Fruit fly (Drosophila melanogaster) whole organism, pupa: ENCODE results near the gene bnb.

Experiments used
- CG8301 ChIP-seq: fragments of 200-800 bp; sonication (Bioruptor generic); optimal IDR thresholded peaks from 2 replicates; lab custom pipeline; 2018; ENCODE audit warnings: missing biosample characterization, mild to moderate bottlenecking, missing genetic modification characterization
- CG9948 ChIP-seq: fragments of 200-800 bp; sonication (Bioruptor generic); optimal IDR thresholded peaks from 2 replicates; lab custom pipeline; 2018; ENCODE audit warnings: missing biosample characterization, mild to moderate bottlenecking, missing genetic modification characterization, moderate library complexity
- EcR ChIP-seq: fragments of 200-800 bp; sonication (Bioruptor generic); optimal IDR thresholded peaks from 3 replicates; lab custom pipeline; 2019; ENCODE audit warnings: missing biosample characterization, missing genetic modification characterization, mild to moderate bottlenecking, moderate library complexity, missing genetic modification reagents

DNA sequence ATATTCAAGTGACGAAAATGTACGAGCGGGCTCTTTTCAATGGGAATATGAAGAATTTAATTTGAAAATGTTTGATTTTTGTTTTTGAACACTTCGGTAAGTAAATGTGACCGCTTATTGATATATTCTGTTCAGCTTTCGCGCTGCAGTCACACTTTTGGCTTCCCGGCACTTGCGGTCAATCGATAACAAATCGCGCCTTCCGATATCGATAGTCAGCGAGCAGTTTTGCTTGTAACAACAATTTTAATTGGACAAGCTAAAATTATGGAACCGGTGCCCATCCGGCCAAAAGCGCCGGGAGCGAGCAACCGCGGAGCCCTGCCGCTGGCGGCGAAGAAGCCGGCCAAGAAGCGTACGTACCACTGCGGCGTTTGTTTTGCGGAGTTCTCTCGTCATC is 32.9 kb upstream of the bnb start, which contains the start of gene CG7101:
- TF ChIP-seq EcR (GFP tag; lab: Kevin White, UChicago) (no peak), CG8301 (tag; lab: Kevin White, UChicago) (no peak), CG9948 (tag; lab: Kevin White, UChicago) (no peak)
